Worm (Caenorhabditis elegans) whole organism, L1 larva: ENCODE results near the gene F54A3.2.

ENCODE experiments used
- C04F5.9 ChIP-seq: sonication (generic microtip); optimal IDR thresholded peaks from 2 replicates; lab custom pipeline; 2016; ENCODE audit warnings: missing genetic modification characterization, missing compliant biosample characterization
- C16A3.4 ChIP-seq: fragments of 150-350 bp; optimal IDR thresholded peaks from 2 replicates; lab custom pipeline; 2014; ENCODE audit warnings: missing biosample characterization, missing genetic modification characterization
- C34B4.2 ChIP-seq: sonication (generic microtip); optimal IDR thresholded peaks from 2 replicates; lab custom pipeline; 2017; ENCODE audit warnings: mild to moderate bottlenecking, missing genetic modification characterization, missing compliant biosample characterization
- F16B12.6 ChIP-seq: fragments of 150-350 bp; optimal IDR thresholded peaks from 2 replicates; lab custom pipeline; 2014; ENCODE audit warnings: missing biosample characterization, missing genetic modification characterization
- Y116A8C.19 ChIP-seq: sonication (generic microtip); optimal IDR thresholded peaks from 2 replicates; lab custom pipeline; 2016; ENCODE audit warnings: missing compliant biosample characterization, missing genetic modification characterization, borderline replicate concordance
- ama-1 ChIP-seq: fragments of 150-350 bp; optimal IDR thresholded peaks from 2 replicates; lab custom pipeline; 2014
- blmp-1 ChIP-seq: fragments of 150-350 bp; optimal IDR thresholded peaks from 2 replicates; lab custom pipeline; 2014; ENCODE audit warnings: missing biosample characterization, missing genetic modification characterization
- ceh-63 ChIP-seq: fragments of 200-800 bp; sonication (Bioruptor generic); optimal IDR thresholded peaks from 2 replicates; lab custom pipeline; 2018; ENCODE audit warnings: mild to moderate bottlenecking, missing genetic modification characterization, missing compliant biosample characterization
- ceh-8 ChIP-seq: fragments of 200-800 bp; sonication (Bioruptor generic); optimal IDR thresholded peaks from 2 replicates; lab custom pipeline; 2018; ENCODE audit warnings: mild to moderate bottlenecking, missing genetic modification characterization, moderate library complexity, missing compliant biosample characterization
- efl-1 ChIP-seq, 4 experiments: fragments of 150-350 bp; optimal IDR thresholded peaks in 3 of 4; peaks in 1 of 4; 1 replicate in 1 of 4; 2 replicates in 3 of 4; lab custom pipeline; 2014; ENCODE audit warnings: missing biosample characterization in 2 of 4, missing genetic modification characterization in 2 of 4, missing genetic modification reagents in 2 of 4
- efl-3 ChIP-seq: fragments of 200-800 bp; sonication (Bioruptor generic); optimal IDR thresholded peaks from 2 replicates; lab custom pipeline; 2018; ENCODE audit warnings: mild to moderate bottlenecking, missing genetic modification characterization, missing compliant biosample characterization
- egl-27 ChIP-seq, 2 experiments: fragments of 150-350 bp in 1 of 2; sonication (generic microtip); optimal IDR thresholded peaks; 3 replicates each; lab custom pipeline; 2017 to 2018; ENCODE audit warnings: missing biosample characterization in 2 of 2, missing genetic modification characterization in 2 of 2, missing genetic modification reagents in 2 of 2
- fkh-8 ChIP-seq: sonication (generic microtip); optimal IDR thresholded peaks from 2 replicates; lab custom pipeline; 2016; ENCODE audit warnings: mild to moderate bottlenecking, missing genetic modification characterization, missing compliant biosample characterization
- grh-1 ChIP-seq: fragments of 200-800 bp; sonication (Bioruptor generic); IDR thresholded peaks from 2 replicates; pipeline ENCODE4 v1.3.6; 2022; ENCODE audit warnings: missing genetic modification reagents, missing genetic modification characterization, missing compliant biosample characterization
- hlh-17 ChIP-seq: fragments of 200-800 bp; sonication (Bioruptor generic); optimal IDR thresholded peaks from 2 replicates; lab custom pipeline; 2018; ENCODE audit warnings: missing genetic modification characterization, mild to moderate bottlenecking, missing compliant biosample characterization, moderate library complexity, borderline replicate concordance
- hpl-2 ChIP-seq: fragments of 150-350 bp; optimal IDR thresholded peaks from 2 replicates; lab custom pipeline; 2014; ENCODE audit warnings: missing biosample characterization, missing genetic modification reagents, missing genetic modification characterization
- irx-1 ChIP-seq: sonication (generic microtip); optimal IDR thresholded peaks from 2 replicates; lab custom pipeline; 2016; ENCODE audit warnings: missing genetic modification characterization, missing compliant biosample characterization
- lin-13 ChIP-seq: fragments of 150-350 bp; optimal IDR thresholded peaks from 2 replicates; lab custom pipeline; 2014; ENCODE audit warnings: missing biosample characterization, missing genetic modification reagents, missing genetic modification characterization
- lin-15B ChIP-seq: fragments of 150-350 bp; sonication (generic microtip); optimal IDR thresholded peaks from 3 replicates; lab custom pipeline; 2014; ENCODE audit warnings: missing biosample characterization, missing genetic modification characterization
- lin-35 ChIP-seq, 2 experiments: fragments of 150-350 bp; optimal IDR thresholded peaks; 2 replicates each; lab custom pipeline; 2014; ENCODE audit warnings: missing biosample characterization in 2 of 2, missing genetic modification characterization in 2 of 2, missing genetic modification reagents in 2 of 2
- lir-3 ChIP-seq: sonication (generic microtip); optimal IDR thresholded peaks from 2 replicates; lab custom pipeline; 2016; ENCODE audit warnings: mild to moderate bottlenecking, missing genetic modification characterization, moderate library complexity, missing compliant biosample characterization; ENCODE audit not compliant: poor library complexity
- lsy-2 ChIP-seq, 2 experiments: fragments of 150-350 bp; optimal IDR thresholded peaks; 2 replicates each; lab custom pipeline; 2014; ENCODE audit warnings: missing biosample characterization in 2 of 2, missing genetic modification characterization in 2 of 2
- mab-9 ChIP-seq: fragments of 200-800 bp; sonication (Bioruptor generic); IDR thresholded peaks from 2 replicates; pipeline ENCODE4 v1.3.6; 2022; ENCODE audit warnings: missing genetic modification reagents, missing genetic modification characterization, missing compliant biosample characterization
- mdl-1 ChIP-seq, 2 experiments: fragments of 150-350 bp; optimal IDR thresholded peaks; 2 replicates each; lab custom pipeline; 2014 to 2017; ENCODE audit warnings: missing biosample characterization in 2 of 2, missing genetic modification characterization in 2 of 2, inconsistent platforms in 1 of 2
- mef-2 ChIP-seq: fragments of 150-350 bp; optimal IDR thresholded peaks from 2 replicates; lab custom pipeline; 2014; ENCODE audit warnings: missing biosample characterization, missing genetic modification characterization
- nhr-11 ChIP-seq: fragments of 150-350 bp; optimal IDR thresholded peaks from 2 replicates; lab custom pipeline; 2014; ENCODE audit warnings: missing biosample characterization, missing genetic modification characterization
- nhr-19 ChIP-seq: fragments of 200-800 bp; sonication (Bioruptor generic); conservative IDR thresholded peaks from 2 replicates; pipeline ENCODE4 v1.3.6; 2022; ENCODE audit warnings: missing genetic modification characterization, missing compliant biosample characterization
- nhr-20 ChIP-seq: sonication (generic microtip); optimal IDR thresholded peaks from 2 replicates; lab custom pipeline; 2016; ENCODE audit warnings: mild to moderate bottlenecking, missing genetic modification characterization, missing compliant biosample characterization
- nhr-28 ChIP-seq: fragments of 150-350 bp; optimal IDR thresholded peaks from 2 replicates; lab custom pipeline; 2014; ENCODE audit warnings: missing biosample characterization, missing genetic modification characterization
- nhr-47 ChIP-seq: sonication (generic microtip); optimal IDR thresholded peaks from 2 replicates; lab custom pipeline; 2016; ENCODE audit warnings: mild to moderate bottlenecking, missing genetic modification characterization, moderate library complexity, missing compliant biosample characterization
- nhr-71 ChIP-seq: sonication (generic microtip); optimal IDR thresholded peaks from 2 replicates; lab custom pipeline; 2016; ENCODE audit warnings: mild to moderate bottlenecking, missing genetic modification characterization, moderate library complexity, missing compliant biosample characterization
- nhr-76 ChIP-seq: sonication (generic microtip); optimal IDR thresholded peaks from 2 replicates; lab custom pipeline; 2017; ENCODE audit warnings: missing biosample characterization, missing genetic modification characterization
- nhr-77 ChIP-seq: fragments of 150-350 bp; optimal IDR thresholded peaks from 2 replicates; lab custom pipeline; 2014; ENCODE audit warnings: missing biosample characterization, missing genetic modification characterization
- nhr-84 ChIP-seq: sonication (generic microtip); optimal IDR thresholded peaks from 2 replicates; lab custom pipeline; 2017; ENCODE audit warnings: missing biosample characterization, missing genetic modification characterization
- nhr-85 ChIP-seq: sonication (generic microtip); peaks from one replicate; lab custom pipeline; 2016; ENCODE audit warnings: missing genetic modification characterization, inconsistent platforms, missing compliant biosample characterization
- pag-3 ChIP-seq: sonication (generic microtip); optimal IDR thresholded peaks from 2 replicates; lab custom pipeline; 2017; ENCODE audit warnings: missing genetic modification characterization, mild to moderate bottlenecking, missing compliant biosample characterization, antibody characterized with exemption, borderline replicate concordance; ENCODE audit not compliant: insufficient read depth
- pax-3 ChIP-seq: fragments of 200-800 bp; sonication (Bioruptor generic); optimal IDR thresholded peaks from 2 replicates; lab custom pipeline; 2018; ENCODE audit warnings: mild to moderate bottlenecking, missing genetic modification characterization, moderate library complexity, missing compliant biosample characterization
- skn-1 ChIP-seq: fragments of 150-350 bp; optimal IDR thresholded peaks from 2 replicates; lab custom pipeline; 2014; ENCODE audit warnings: missing biosample characterization, missing genetic modification characterization
- snpc-4 ChIP-seq: fragments of 150-350 bp; optimal IDR thresholded peaks from 2 replicates; lab custom pipeline; 2014; ENCODE audit warnings: missing biosample characterization, missing genetic modification characterization
- tbx-2 ChIP-seq: sonication (generic microtip); optimal IDR thresholded peaks from 2 replicates; lab custom pipeline; 2016; ENCODE audit warnings: missing genetic modification characterization, missing compliant biosample characterization
- unc-130 ChIP-seq: fragments of 150-350 bp; optimal IDR thresholded peaks from 2 replicates; lab custom pipeline; 2017; ENCODE audit warnings: missing biosample characterization, missing genetic modification characterization, inconsistent platforms
- unc-30 ChIP-seq: sonication (generic microtip); optimal IDR thresholded peaks from 2 replicates; lab custom pipeline; 2017; ENCODE audit warnings: missing biosample characterization, missing genetic modification characterization
- unc-62 ChIP-seq: fragments of 150-350 bp; optimal IDR thresholded peaks from 2 replicates; lab custom pipeline; 2014; ENCODE audit warnings: missing biosample characterization, missing genetic modification reagents, missing genetic modification characterization
- unc-86 ChIP-seq: sonication (generic microtip); optimal IDR thresholded peaks from 2 replicates; lab custom pipeline; 2016; ENCODE audit warnings: missing genetic modification characterization, missing compliant biosample characterization
- zip-4 ChIP-seq: fragments of 200-800 bp; sonication (Bioruptor generic); optimal IDR thresholded peaks from 2 replicates; lab custom pipeline; 2018; ENCODE audit warnings: mild to moderate bottlenecking, missing genetic modification characterization, moderate library complexity, missing compliant biosample characterization
- ztf-11 ChIP-seq, 2 experiments: sonication (generic microtip); optimal IDR thresholded peaks; 2 replicates each; lab custom pipeline; 2016 to 2017; ENCODE audit warnings: missing genetic modification characterization in 2 of 2, missing biosample characterization in 1 of 2, missing compliant biosample characterization in 1 of 2
- ztf-4 ChIP-seq: fragments of 150-350 bp; optimal IDR thresholded peaks from 2 replicates; lab custom pipeline; 2014; ENCODE audit warnings: missing biosample characterization, missing genetic modification characterization

Gene F54A3.2

ce11 chrII:2204077-2204476 is 39.4 kb upstream of the F54A3.2 start, which contains the start of gene Y59C2A.2 (continued):
- TF ChIP-seq fkh-8 (tag; lab: Kevin White, UChicago) (peak; percentile 23), ceh-63 (GFP tag; lab: Kevin White, UChicago) (no peak), hpl-2 (no peak), zip-4 (GFP tag; lab: Kevin White, UChicago) (no peak), efl-1 (optimal IDR thresholded peaks at IDR 0.05; lab: Kevin White, UChicago) (peak; percentile 94 to 96), efl-1 (GFP tag; optimal IDR thresholded peaks at IDR 0.05 in 1 of 2; lab: Kevin White, UChicago) (peak; percentile 95 to 99), nhr-20 (peak; percentile 15), ztf-11 (tag; optimal IDR thresholded peaks at IDR 0.05; lab: Kevin White, UChicago) (no peak), pag-3 (tag; lab: Kevin White, UChicago) (no peak), lin-13 (GFP tag; lab: Kevin White, UChicago) (peak; percentile 48), mab-9 (no peak), ama-1 (lab: Kevin White, UChicago) (no peak), unc-86 (tag; lab: Kevin White, UChicago) (peak; percentile 4), efl-3 (no peak), grh-1 (GFP tag; lab: Robert Waterston, UW) (0 out of 2 replicates have a peak, but pooled peaks have one; percentile 32), tbx-2 (tag; lab: Kevin White, UChicago) (peak; percentile 45), nhr-84 (tag; lab: Kevin White, UChicago) (no peak), snpc-4 (no peak), pax-3 (tag; lab: Kevin White, UChicago) (peak; percentile 16), lin-15B (tag; lab: Kevin White, UChicago) (peak; percentile 26), hlh-17 (no peak), lsy-2 (tag; optimal IDR thresholded peaks at IDR 0.05; lab: Kevin White, UChicago) (peak; percentile 62 to 78), unc-30 (tag; lab: Kevin White, UChicago) (no peak), irx-1 (peak; percentile 29), ceh-8 (GFP tag; lab: Kevin White, UChicago) (no peak), mdl-1 (tag; optimal IDR thresholded peaks at IDR 0.05; lab: Kevin White, UChicago) (peak in 1 of 2 experiments; percentile 22), nhr-11 (tag; lab: Kevin White, UChicago) (no peak), skn-1 (peak; percentile 42), unc-62 (no peak), nhr-47 (tag; lab: Kevin White, UChicago) (no peak), blmp-1 (tag; lab: Kevin White, UChicago) (peak; percentile 25), F16B12.6 (tag; lab: Kevin White, UChicago) (peak; percentile 35), mef-2 (tag; lab: Kevin White, UChicago) (no peak), nhr-28 (tag; lab: Kevin White, UChicago) (no peak), lin-35 (GFP tag; optimal IDR thresholded peaks at IDR 0.05; lab: Kevin White, UChicago) (peak; percentile 93 to 97), nhr-85 (tag; lab: Kevin White, UChicago) (peak; percentile 61), C04F5.9 (tag; lab: Kevin White, UChicago) (no peak), nhr-71 (tag; lab: Kevin White, UChicago) (no peak), nhr-19 (GFP tag; lab: Robert Waterston, UW) (peak; percentile 30), unc-130 (tag; lab: Kevin White, UChicago) (no peak), lir-3 (tag; lab: Kevin White, UChicago) (no peak), Y116A8C.19 (tag; lab: Kevin White, UChicago) (no peak), nhr-77 (no peak), nhr-76 (tag; lab: Kevin White, UChicago) (no peak), ztf-4 (tag; lab: Kevin White, UChicago) (no peak), C16A3.4 (peak; percentile 58), C34B4.2 (no peak), egl-27 (tag; optimal IDR thresholded peaks at IDR 0.05; lab: Kevin White, UChicago) (no peak)
